Worm (Caenorhabditis elegans) whole organism, midembryonic: Measurements from ENCODE around the gene srw-118.

Experiments used
- T22C8.4 ChIP-seq: fragments of 200-800 bp; sonication (Bioruptor generic); IDR thresholded peaks from 2 replicates; pipeline ENCODE4 v1.3.6; 2022; ENCODE audit warnings: missing genetic modification characterization, missing compliant biosample characterization
- tab-1 ChIP-seq: fragments of 200-800 bp; sonication (Bioruptor generic); IDR thresholded peaks from 2 replicates; pipeline ENCODE4 v1.3.6; 2022; ENCODE audit warnings: missing genetic modification characterization, missing compliant biosample characterization

- TF ChIP-seq T22C8.4 (GFP tag; lab: Robert Waterston, UW), result no peak
- no peak for TF ChIP-seq tab-1 (GFP tag; lab: Robert Waterston, UW)
Measured at ce11 chrV:2985309-2985708, 5.4 kb upstream of the srw-118 start, which contains the start of gene srw-139.
